Fruit fly (Drosophila melanogaster) whole organism, embryonic: Measurements from ENCODE around the gene CG43072.

Source experiments
- Awh ChIP-seq: fragments of 200-800 bp; sonication (Bioruptor generic); IDR thresholded peaks from 2 replicates; pipeline ENCODE4, ENCODE4 v1.3.6; 2022; ENCODE audit warnings: missing biosample characterization, missing genetic modification characterization
- CG10209 ChIP-seq: fragments of 200-800 bp; sonication (Bioruptor generic); optimal IDR thresholded peaks from 3 replicates; lab custom pipeline; 2017; ENCODE audit warnings: missing biosample characterization, mild to moderate bottlenecking, missing genetic modification characterization, missing genetic modification reagents
- CG10543 ChIP-seq: fragments of 200-800 bp; sonication (Bioruptor generic); optimal IDR thresholded peaks from 3 replicates; lab custom pipeline; 2017; ENCODE audit warnings: missing biosample characterization, mild to moderate bottlenecking, missing genetic modification characterization, moderate library complexity
- CG11456 ChIP-seq: fragments of 200-800 bp; sonication (Bioruptor generic); IDR thresholded peaks from 3 replicates; pipeline ENCODE4 v1.3.6; 2022; ENCODE audit warnings: missing biosample characterization, missing genetic modification characterization
- CG11723 ChIP-seq: fragments of 200-800 bp; sonication (Bioruptor generic); optimal IDR thresholded peaks from 2 replicates; lab custom pipeline; 2017; ENCODE audit warnings: missing biosample characterization, mild to moderate bottlenecking, missing genetic modification characterization
- CG17912 ChIP-seq: fragments of 200-800 bp; sonication (Bioruptor generic); optimal IDR thresholded peaks from 2 replicates; lab custom pipeline; 2018; ENCODE audit warnings: missing biosample characterization, mild to moderate bottlenecking, missing genetic modification characterization
- CG18619 ChIP-seq: fragments of 200-800 bp; sonication (Bioruptor generic); optimal IDR thresholded peaks from 3 replicates; lab custom pipeline; 2017; ENCODE audit warnings: missing biosample characterization, mild to moderate bottlenecking, missing genetic modification characterization
- CG5953 ChIP-seq: fragments of 200-800 bp; sonication (Bioruptor generic); IDR thresholded peaks from 2 replicates; pipeline ENCODE4 v1.3.6; 2022; ENCODE audit warnings: missing biosample characterization, missing genetic modification characterization
- CG6175 ChIP-seq: fragments of 200-800 bp; sonication (Bioruptor generic); IDR thresholded peaks from 3 replicates; pipeline ENCODE4 v1.3.6; 2022; ENCODE audit warnings: missing biosample characterization, missing genetic modification characterization
- CG7963 ChIP-seq: fragments of 200-800 bp; sonication (Bioruptor generic); IDR thresholded peaks from 3 replicates; pipeline ENCODE4 v1.3.6; 2022; ENCODE audit warnings: missing biosample characterization, missing genetic modification characterization; ENCODE audit not compliant: partially characterized antibody
- CG8089 ChIP-seq: fragments of 200-800 bp; sonication (Bioruptor generic); optimal IDR thresholded peaks from 3 replicates; lab custom pipeline; 2016; ENCODE audit warnings: missing biosample characterization, missing genetic modification characterization
- CG9609 ChIP-seq: fragments of 200-800 bp; sonication (Bioruptor generic); optimal IDR thresholded peaks from 3 replicates; lab custom pipeline; 2016; ENCODE audit warnings: missing biosample characterization, missing genetic modification characterization
- CTCF ChIP-seq: fragments of 200-800 bp; sonication (Bioruptor generic); optimal IDR thresholded peaks from 2 replicates; lab custom pipeline; 2017; ENCODE audit warnings: missing biosample characterization, mild to moderate bottlenecking, missing genetic modification characterization, moderate library complexity
- Camta ChIP-seq: fragments of 200-800 bp; sonication (Bioruptor generic); optimal IDR thresholded peaks from 2 replicates; lab custom pipeline; 2016; ENCODE audit warnings: missing biosample characterization, missing genetic modification characterization
- Dll ChIP-seq: fragments of 200-800 bp; sonication (Bioruptor generic); IDR thresholded peaks from 4 replicates; pipeline ENCODE4 v1.3.6; 2022; ENCODE audit warnings: missing biosample characterization, missing genetic modification characterization; ENCODE audit not compliant: partially characterized antibody
- Drgx ChIP-seq: fragments of 200-800 bp; sonication (Bioruptor generic); IDR thresholded peaks from 2 replicates; pipeline ENCODE4 v1.3.6; 2022; ENCODE audit warnings: missing biosample characterization, missing genetic modification characterization
- Elba2 ChIP-seq: fragments of 200-800 bp; sonication (Bioruptor generic); optimal IDR thresholded peaks from 3 replicates; lab custom pipeline; 2016; ENCODE audit warnings: missing biosample characterization, missing genetic modification characterization
- HLH54F ChIP-seq: fragments of 200-800 bp; sonication (Bioruptor generic); optimal IDR thresholded peaks from 3 replicates; lab custom pipeline; 2016; ENCODE audit warnings: missing biosample characterization, missing genetic modification characterization
- Hr78 ChIP-seq, 2 experiments: fragments of 200-800 bp in 1 of 2; fragments of >200 bp in 1 of 2; sonication (Bioruptor generic) in 1 of 2; optimal IDR thresholded peaks; 2 replicates each; lab custom pipeline; 2017 to 2019; ENCODE audit warnings: missing biosample characterization in 2 of 2, missing genetic modification characterization in 2 of 2, mild to moderate bottlenecking in 1 of 2, moderate library complexity in 1 of 2
- MESR4 ChIP-seq: fragments of 200-800 bp; sonication (Bioruptor generic); optimal IDR thresholded peaks from 2 replicates; lab custom pipeline; 2018; ENCODE audit warnings: missing biosample characterization, mild to moderate bottlenecking, missing genetic modification characterization, moderate library complexity
- cato ChIP-seq: fragments of 200-800 bp; sonication (Bioruptor generic); optimal IDR thresholded peaks from 2 replicates; lab custom pipeline; 2016; ENCODE audit warnings: missing biosample characterization, missing genetic modification characterization, borderline replicate concordance
- dmrt99B ChIP-seq: fragments of 200-800 bp; sonication (Bioruptor generic); optimal IDR thresholded peaks from 2 replicates; lab custom pipeline; 2018; ENCODE audit warnings: missing biosample characterization, mild to moderate bottlenecking, missing genetic modification characterization, moderate library complexity
- exex ChIP-seq: fragments of 200-800 bp; sonication (Bioruptor generic); optimal IDR thresholded peaks from 4 replicates; lab custom pipeline; 2018; ENCODE audit warnings: missing biosample characterization, mild to moderate bottlenecking, missing genetic modification characterization, moderate library complexity
- fru ChIP-seq: fragments of >200 bp; optimal IDR thresholded peaks from 2 replicates; lab custom pipeline; 2017
- grn ChIP-seq: fragments of 200-800 bp; sonication (Bioruptor generic); optimal IDR thresholded peaks from 3 replicates; lab custom pipeline; 2017; ENCODE audit warnings: missing biosample characterization, missing genetic modification characterization
- gsb-n ChIP-seq: fragments of 200-800 bp; sonication (Bioruptor generic); optimal IDR thresholded peaks from 3 replicates; lab custom pipeline; 2018; ENCODE audit warnings: missing biosample characterization, mild to moderate bottlenecking, missing genetic modification characterization
- ind ChIP-seq: fragments of 200-800 bp; sonication (Bioruptor generic); optimal IDR thresholded peaks from 3 replicates; lab custom pipeline; 2016; ENCODE audit warnings: missing biosample characterization, missing genetic modification characterization
- mirr ChIP-seq: fragments of 200-800 bp; sonication (Bioruptor generic); optimal IDR thresholded peaks from 3 replicates; lab custom pipeline; 2018; ENCODE audit warnings: missing biosample characterization, mild to moderate bottlenecking, missing genetic modification characterization
- rib ChIP-seq: fragments of 200-800 bp; sonication (Bioruptor generic); IDR thresholded peaks from 2 replicates; pipeline ENCODE4 v1.3.6; 2022; ENCODE audit warnings: missing biosample characterization, missing genetic modification characterization
- salm ChIP-seq: fragments of 200-800 bp; sonication (Bioruptor generic); optimal IDR thresholded peaks from 2 replicates; lab custom pipeline; 2018; ENCODE audit warnings: missing biosample characterization, mild to moderate bottlenecking, missing genetic modification characterization
- sens ChIP-seq: fragments of 200-800 bp; sonication (Bioruptor generic); peaks from one replicate; lab custom pipeline; 2016; ENCODE audit warnings: missing biosample characterization, missing genetic modification characterization
- sens-2 ChIP-seq: fragments of 200-800 bp; sonication (Bioruptor generic); IDR thresholded peaks from 2 replicates; pipeline ENCODE4 v1.3.6; 2022; ENCODE audit warnings: missing biosample characterization, missing genetic modification characterization
- tna ChIP-seq: fragments of 200-800 bp; sonication (Bioruptor generic); IDR thresholded peaks from 2 replicates; pipeline ENCODE4 v1.3.6; 2022; ENCODE audit warnings: missing biosample characterization, missing genetic modification characterization; ENCODE audit not compliant: partially characterized antibody
- ttk ChIP-seq: fragments of 200-800 bp; sonication (Bioruptor generic); IDR thresholded peaks from 2 replicates; pipeline ENCODE4 v2.1.2; 2022; ENCODE audit warnings: missing biosample characterization, missing genetic modification characterization
- tup ChIP-seq: fragments of 200-800 bp; sonication (Bioruptor generic); optimal IDR thresholded peaks from 2 replicates; lab custom pipeline; 2016; ENCODE audit warnings: missing biosample characterization, mild to moderate bottlenecking, missing genetic modification characterization, moderate library complexity
- wdn ChIP-seq: fragments of 200-800 bp; sonication (Bioruptor generic); IDR thresholded peaks from 2 replicates; pipeline ENCODE4 v1.3.6; 2022; ENCODE audit warnings: missing biosample characterization, missing genetic modification characterization
- zen2 ChIP-seq: fragments of 200-800 bp; sonication (Bioruptor generic); IDR thresholded peaks from 3 replicates; pipeline ENCODE4 v1.3.6; 2022; ENCODE audit warnings: missing biosample characterization, missing genetic modification characterization; ENCODE audit not compliant: partially characterized antibody

The CG43072 gene

dm6 chr3L:21067553-21068157 is 2.0 kb downstream of the CG43072 start (continued):
- TF ChIP-seq MESR4 (GFP tag; lab: Kevin White, UChicago): peak; percentile 1
- TF ChIP-seq rib (GFP tag; lab: Robert Waterston, UW): peak; percentile 49; the same call in 1 of the 2 replicates
- TF ChIP-seq CG7963: 0 out of 3 replicates have a peak, but pooled peaks have one; percentile 41
- peak; percentile 46 for TF ChIP-seq Elba2 (GFP tag; lab: Kevin White, UChicago)

DNA sequence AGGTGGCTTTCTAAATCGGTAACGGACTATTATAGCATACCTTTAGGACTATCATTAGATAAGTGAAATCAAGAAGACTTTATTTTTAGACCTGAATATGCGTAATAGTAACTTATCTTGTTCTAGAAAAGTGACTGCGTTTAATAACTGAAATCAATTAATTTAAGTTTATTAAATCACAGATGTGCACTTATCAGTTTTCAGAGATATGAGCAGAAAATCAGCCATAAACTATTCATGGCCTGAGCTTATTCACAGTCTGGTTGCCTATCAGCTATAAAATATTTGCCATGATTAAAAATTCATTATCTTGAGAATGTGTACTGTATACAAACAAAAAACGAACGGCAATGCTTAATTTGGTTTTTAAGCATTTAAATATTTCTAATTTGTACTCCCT is 3.8 kb downstream of the CG43072 start:
- no peak for TF ChIP-seq gsb-n (tag; lab: Kevin White, UChicago)
- TF ChIP-seq CG18619 (GFP tag; lab: Kevin White, UChicago): no peak
- peak; percentile 48 for TF ChIP-seq mirr (GFP tag; lab: Kevin White, UChicago)
- no peak for TF ChIP-seq cato (GFP tag; lab: Kevin White, UChicago)
- no peak for TF ChIP-seq CG5953
- no peak for TF ChIP-seq CG11723 (GFP tag; lab: Kevin White, UChicago)
- TF ChIP-seq zen2 (GFP tag; lab: Robert Waterston, UW): no peak
- TF ChIP-seq exex (tag; lab: Kevin White, UChicago): peak; percentile 96
- peak; percentile 43 for TF ChIP-seq grn (GFP tag; lab: Kevin White, UChicago)

DNA sequence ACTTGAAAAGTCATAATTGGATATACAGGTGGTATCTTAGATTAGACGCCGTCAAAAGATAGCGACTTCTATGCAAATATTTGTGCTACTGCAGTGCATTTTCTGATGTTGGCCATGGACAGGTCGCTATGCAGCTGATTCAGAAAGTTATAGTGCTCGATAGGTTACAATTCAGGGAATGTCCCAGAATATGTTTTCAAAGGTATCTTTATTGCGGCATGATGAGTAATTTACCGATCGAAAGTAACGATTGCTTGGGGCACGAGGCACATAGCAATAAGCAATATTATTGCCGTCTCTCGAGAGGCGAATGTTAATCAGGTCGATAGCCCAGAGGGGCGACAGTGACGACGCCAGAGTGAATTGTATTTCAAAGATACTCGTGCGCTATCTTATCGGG is 4.4 kb downstream of the CG43072 start:
- TF ChIP-seq tna (GFP tag; lab: Robert Waterston, UW) (no peak), HLH54F (GFP tag; lab: Kevin White, UChicago) (no peak), dmrt99B (tag; lab: Kevin White, UChicago) (no peak), wdn (GFP tag; lab: Robert Waterston, UW) (no peak)

DNA sequence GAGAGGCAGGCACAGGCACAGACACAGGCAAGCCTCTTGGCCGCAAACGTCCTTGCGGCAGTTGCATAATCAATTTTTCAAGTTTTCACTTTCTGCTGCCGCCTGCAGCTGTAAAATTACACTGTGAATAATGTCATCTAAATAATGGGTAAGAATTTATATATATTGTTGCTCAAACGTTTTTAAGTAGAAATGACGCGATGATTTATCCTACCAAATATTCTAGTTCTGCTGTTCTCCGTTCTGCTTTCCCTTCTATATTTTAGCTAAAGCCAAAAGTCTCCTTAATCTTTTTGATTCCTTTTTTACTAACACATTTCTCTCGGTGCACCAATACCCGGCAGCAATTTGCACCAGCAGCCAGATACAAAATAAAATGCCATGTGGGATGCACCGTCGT is 14.8 kb downstream of the CG43072 start:
- TF ChIP-seq Drgx (GFP tag; lab: Robert Waterston, UW) (peak; percentile 57), CG10209 (GFP tag; lab: Kevin White, UChicago) (no peak), Dll (GFP tag; lab: Robert Waterston, UW) (no peak)
- TF ChIP-seq, all 482 proteins: peak for 1

DNA sequence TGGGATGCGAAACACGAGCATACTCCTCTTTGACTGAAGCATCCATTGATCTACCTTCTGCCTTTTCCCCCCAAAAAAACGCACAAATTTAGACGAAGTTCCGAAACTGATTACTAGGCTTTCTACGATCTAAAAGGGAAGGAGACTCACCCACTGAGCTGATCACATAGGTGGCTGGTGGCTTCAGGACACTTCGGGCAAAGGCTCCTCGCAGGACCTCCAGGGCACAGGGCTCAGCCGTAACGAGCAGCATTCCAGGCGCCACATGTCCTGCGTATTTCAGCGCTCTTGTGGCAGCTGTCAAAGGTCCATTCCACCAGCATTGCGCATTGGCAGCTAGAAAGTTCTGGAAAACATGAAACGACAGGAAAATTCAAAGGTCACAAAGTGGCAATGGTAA is 23.2 kb downstream of the CG43072 start, which contains the start of gene CG33285:
Gene CG33285, minus strand, starts transcription at position 101 of the 400 bp plus-strand sequence.
- no peak for TF ChIP-seq CG17912 (GFP tag; lab: Kevin White, UChicago)
- 0 out of 3 replicates have a peak, but pooled peaks have one; percentile 18 for TF ChIP-seq CG11456 (GFP tag; lab: Robert Waterston, UW)
- no peak for TF ChIP-seq CG6175 (GFP tag; lab: Robert Waterston, UW)

dm6 chr3L:21090245-21090644 is 24.6 kb downstream of the CG43072 start:
- TF ChIP-seq CTCF: peak; percentile 86
- no peak for TF ChIP-seq CG8089 (GFP tag; lab: Kevin White, UChicago)
- TF ChIP-seq salm (tag; lab: Kevin White, UChicago): no peak
- peak; percentile 70 for TF ChIP-seq sens

DNA sequence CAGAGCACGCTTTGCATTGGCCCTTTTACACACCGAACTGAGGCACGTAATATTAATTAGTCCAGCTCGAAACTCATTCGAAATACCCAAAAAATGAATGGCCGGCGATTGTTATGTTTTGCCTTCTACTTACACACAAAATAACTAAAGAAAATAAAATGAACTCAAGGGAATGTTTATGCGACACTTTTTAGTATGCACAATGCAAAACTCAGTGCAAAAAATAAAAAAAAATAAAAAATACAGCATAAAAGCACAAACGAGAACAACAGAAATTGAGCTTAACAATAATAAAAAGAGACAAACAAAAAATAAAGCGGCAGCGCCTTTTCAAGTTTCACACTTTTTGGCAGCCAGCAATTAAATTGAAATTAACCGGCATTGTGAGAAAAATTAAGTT is 31.7 kb downstream of the CG43072 start:
- TF ChIP-seq Camta (GFP tag; lab: Kevin White, UChicago): no peak
- TF ChIP-seq CG10543 (GFP tag; lab: Kevin White, UChicago): no peak
- TF ChIP-seq Awh (GFP tag; lab: Robert Waterston, UW): no peak
- no peak for TF ChIP-seq ind
- TF ChIP-seq grn (GFP tag; lab: Kevin White, UChicago): no peak
- no peak for TF ChIP-seq ttk (GFP tag; lab: Robert Waterston, UW)
- TF ChIP-seq CG9609 (GFP tag; lab: Kevin White, UChicago): no peak
- TF ChIP-seq tup: no peak
- TF ChIP-seq fru (lab: Kevin White, UChicago): no peak
- TF ChIP-seq sens-2 (GFP tag; lab: Robert Waterston, UW): no peak
- TF ChIP-seq Hr78 (GFP tag; optimal IDR thresholded peaks at IDR 0.05; lab: Kevin White, UChicago): no peak
